Fruit fly (Drosophila melanogaster): ENCODE data around the gene RpL34a.
A peak's percentile ranks its signal among the peaks of the same experiment; 100 is the strongest.

The RpL34a gene

DNA sequence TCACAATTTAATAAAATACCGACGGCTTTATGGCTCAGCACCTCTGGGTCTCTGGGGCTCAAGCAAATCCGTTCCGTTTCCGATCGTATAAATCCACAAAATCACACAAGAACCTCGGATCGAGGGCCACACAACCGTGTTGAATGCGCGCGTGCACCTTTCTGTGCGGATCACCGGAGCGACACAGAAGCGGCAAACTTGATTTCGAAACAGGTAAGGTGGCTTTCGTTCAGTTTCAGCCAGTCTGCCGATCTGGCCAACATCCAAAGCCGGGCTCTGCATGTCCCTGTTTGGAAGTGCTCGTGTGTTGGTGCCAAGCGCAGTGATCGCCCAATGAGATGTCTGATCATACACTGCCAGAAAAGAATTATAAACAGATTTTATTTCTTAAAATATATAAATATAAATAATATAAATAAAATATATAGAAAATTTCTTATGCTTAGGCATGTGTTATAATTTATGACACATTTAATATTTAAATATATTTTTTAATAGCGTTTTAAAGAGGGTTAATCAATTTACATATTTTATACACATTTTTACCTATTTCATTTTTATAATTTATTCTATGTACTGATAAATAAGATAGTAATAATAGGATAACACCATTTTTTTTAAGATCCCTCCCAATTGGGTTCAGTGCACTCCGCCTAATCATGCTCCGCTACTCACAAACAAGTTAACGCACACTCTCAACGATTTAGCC, 39.6 kb upstream of the RpL34a start, which contains the start of gene dysf (continued):
- TF ChIP-seq CG3847 (GFP tag; IDR thresholded peaks at IDR 0.05) (peak; percentile 46; the same call in 1 of the 2 replicates), Camta (GFP tag; optimal IDR thresholded peaks at IDR 0.05) (no peak), stwl (tag; optimal IDR thresholded peaks at IDR 0.05) (no peak), lab (GFP tag; optimal IDR thresholded peaks at IDR 0.05) (peak; percentile 31), jumu (GFP tag; optimal IDR thresholded peaks at IDR 0.05) (no peak), NK7.1 (GFP tag; optimal IDR thresholded peaks at IDR 0.05) (no peak), CG2129 (GFP tag; IDR thresholded peaks at IDR 0.05; ENCODE audit: partially characterized antibody) (no peak), Opbp (GFP tag; IDR thresholded peaks at IDR 0.05; ENCODE audit: partially characterized antibody) (no peak), CG18011 (GFP tag; optimal IDR thresholded peaks at IDR 0.05) (no peak), vfl (GFP tag; optimal IDR thresholded peaks at IDR 0.05) (no peak), bowl (GFP tag; IDR thresholded peaks at IDR 0.05) (no peak), CG15011 (GFP tag; optimal IDR thresholded peaks at IDR 0.05) (no peak), nau (GFP tag; optimal IDR thresholded peaks at IDR 0.05) (no peak), CG12391 (tag; optimal IDR thresholded peaks at IDR 0.05) (peak; percentile 77), Lpt (GFP tag; optimal IDR thresholded peaks at IDR 0.05) (no peak), ATbp (GFP tag; optimal IDR thresholded peaks at IDR 0.05) (no peak), scrt (GFP tag; optimal IDR thresholded peaks at IDR 0.05) (peak; percentile 23), CG11696 (GFP tag; IDR thresholded peaks at IDR 0.05) (no peak), CG2116 (GFP tag; optimal IDR thresholded peaks at IDR 0.05) (peak; percentile 16), CG8281 (tag; optimal IDR thresholded peaks at IDR 0.05) (peak; percentile 35), sc (optimal IDR thresholded peaks at IDR 0.05) (no peak), sc (GFP tag; optimal IDR thresholded peaks at IDR 0.05) (peak; percentile 63), abd-A (tag; optimal IDR thresholded peaks at IDR 0.05) (no peak), Elba2 (GFP tag; optimal IDR thresholded peaks at IDR 0.05) (no peak), CG18476 (GFP tag; optimal IDR thresholded peaks at IDR 0.05) (peak; percentile 47), PHDP (tag; optimal IDR thresholded peaks at IDR 0.05) (peak; percentile 57), CG10959 (GFP tag; IDR thresholded peaks at IDR 0.05) (no peak; the same call in 1 of the 2 replicates), CG1602 (GFP tag; optimal IDR thresholded peaks at IDR 0.05) (peak; percentile 60), CG9609 (GFP tag; optimal IDR thresholded peaks at IDR 0.05) (no peak), crol (GFP tag; IDR thresholded peaks at IDR 0.05) (no peak), z (GFP tag; IDR thresholded peaks at IDR 0.05) (no peak), nom (GFP tag; optimal IDR thresholded peaks at IDR 0.05) (peak; percentile 67), Vsx1 (GFP tag; optimal IDR thresholded peaks at IDR 0.05) (no peak), sug (tag; optimal IDR thresholded peaks at IDR 0.05) (peak; percentile 53), CG14441 (GFP tag; IDR thresholded peaks at IDR 0.05) (no peak), CG2199 (GFP tag; IDR thresholded peaks at IDR 0.05) (no peak), danr (GFP tag; IDR thresholded peaks at IDR 0.05) (peak; percentile 40; the same call in 1 of the 2 replicates), caup (GFP tag; optimal IDR thresholded peaks at IDR 0.05; ENCODE audit: severe bottlenecking) (peak; percentile 25), Ptx1 (GFP tag; IDR thresholded peaks at IDR 0.05) (peak; percentile 63; the same call in 1 of the 2 replicates), CG8359 (GFP tag; optimal IDR thresholded peaks at IDR 0.05; ENCODE audit: borderline replicate concordance) (no peak), CG11695 (GFP tag; IDR thresholded peaks at IDR 0.05) (peak; percentile 72), NfI (GFP tag; optimal IDR thresholded peaks at IDR 0.05) (peak; percentile 48), Oli (tag; optimal IDR thresholded peaks at IDR 0.05) (peak; percentile 76), knrl (GFP tag; IDR thresholded peaks at IDR 0.05; ENCODE audit: partially characterized antibody) (no peak), fd3F (GFP tag; optimal IDR thresholded peaks at IDR 0.05) (no peak), TFAM (GFP tag; optimal IDR thresholded peaks at IDR 0.05) (no peak), CG13894 (tag; optimal IDR thresholded peaks at IDR 0.05) (no peak), Rfx (GFP tag; IDR thresholded peaks at IDR 0.05) (no peak), pum (GFP tag; optimal IDR thresholded peaks at IDR 0.05) (no peak)
